Fruit fly (Drosophila melanogaster) whole organism, embryonic: ENCODE measurements around the gene CG6168.

ENCODE experiments used
- Asciz ChIP-seq: fragments of 200-800 bp; sonication (Bioruptor generic); optimal IDR thresholded peaks from 2 replicates; lab custom pipeline; 2017; ENCODE audit warnings: missing biosample characterization, mild to moderate bottlenecking, missing genetic modification characterization, missing genetic modification reagents
- CG10147 ChIP-seq: fragments of 200-800 bp; sonication (Bioruptor generic); optimal IDR thresholded peaks from 2 replicates; lab custom pipeline; 2019; ENCODE audit warnings: missing biosample characterization, mild to moderate bottlenecking, missing genetic modification characterization, moderate library complexity
- CG10209 ChIP-seq: fragments of 200-800 bp; sonication (Bioruptor generic); optimal IDR thresholded peaks from 3 replicates; lab custom pipeline; 2017; ENCODE audit warnings: missing biosample characterization, mild to moderate bottlenecking, missing genetic modification characterization, missing genetic modification reagents
- CG11696 ChIP-seq: fragments of 200-800 bp; sonication (Bioruptor generic); IDR thresholded peaks from 2 replicates; pipeline ENCODE4 v1.3.6; 2022; ENCODE audit warnings: missing biosample characterization, missing genetic modification characterization
- CG13123 ChIP-seq: fragments of 200-800 bp; sonication (Bioruptor generic); optimal IDR thresholded peaks from 2 replicates; lab custom pipeline; 2016; ENCODE audit warnings: missing biosample characterization, missing genetic modification characterization
- CG16779 ChIP-seq: fragments of 200-800 bp; sonication (Bioruptor generic); IDR thresholded peaks from 2 replicates; pipeline ENCODE4 v1.3.6; 2022; ENCODE audit warnings: missing biosample characterization, missing genetic modification characterization
- CG16863 ChIP-seq: fragments of 200-800 bp; sonication (Bioruptor generic); optimal IDR thresholded peaks from 3 replicates; lab custom pipeline; 2016; ENCODE audit warnings: missing biosample characterization, missing genetic modification characterization
- CG17186 ChIP-seq: fragments of 200-800 bp; sonication (Bioruptor generic); optimal IDR thresholded peaks from 3 replicates; lab custom pipeline; 2017; ENCODE audit warnings: missing biosample characterization, missing genetic modification reagents, missing genetic modification characterization
- CG17385 ChIP-seq: fragments of 200-800 bp; sonication (Bioruptor generic); optimal IDR thresholded peaks from 3 replicates; lab custom pipeline; 2018; ENCODE audit warnings: missing biosample characterization, mild to moderate bottlenecking, missing genetic modification characterization
- CG17612 ChIP-seq: fragments of 200-800 bp; sonication (Bioruptor generic); IDR thresholded peaks from 2 replicates; pipeline ENCODE4 v1.3.6; 2022; ENCODE audit warnings: missing biosample characterization, missing genetic modification characterization
- CG18599 ChIP-seq: fragments of 200-800 bp; sonication (Bioruptor generic); optimal IDR thresholded peaks from 3 replicates; lab custom pipeline; 2017; ENCODE audit warnings: missing biosample characterization, missing genetic modification characterization, mild to moderate bottlenecking, moderate library complexity, missing genetic modification reagents
- CG2129 ChIP-seq: fragments of 200-800 bp; sonication (Bioruptor generic); IDR thresholded peaks from 2 replicates; pipeline ENCODE4 v1.3.6; 2022; ENCODE audit warnings: missing biosample characterization, missing genetic modification characterization; ENCODE audit not compliant: partially characterized antibody
- CG2712 ChIP-seq: fragments of 200-800 bp; optimal IDR thresholded peaks from 3 replicates; lab custom pipeline; 2019; ENCODE audit warnings: missing biosample characterization, mild to moderate bottlenecking, missing genetic modification characterization, moderate library complexity
- CG34376 ChIP-seq: fragments of 200-800 bp; sonication (Bioruptor generic); optimal IDR thresholded peaks from 2 replicates; lab custom pipeline; 2018; ENCODE audit warnings: missing biosample characterization, mild to moderate bottlenecking, missing genetic modification characterization
- CG34422 ChIP-seq: fragments of 200-800 bp; sonication (Bioruptor generic); IDR thresholded peaks from 3 replicates; pipeline ENCODE4 v1.3.6; 2022; ENCODE audit warnings: missing biosample characterization, missing genetic modification characterization
- CG4328 ChIP-seq: fragments of 200-800 bp; sonication (Bioruptor generic); optimal IDR thresholded peaks from 3 replicates; lab custom pipeline; 2017; ENCODE audit warnings: missing biosample characterization, missing genetic modification reagents, missing genetic modification characterization
- CG4424 ChIP-seq: fragments of 200-800 bp; sonication (Bioruptor generic); optimal IDR thresholded peaks from 3 replicates; lab custom pipeline; 2016; ENCODE audit warnings: missing biosample characterization, missing genetic modification characterization
- CG6254 ChIP-seq: fragments of 200-800 bp; sonication (Bioruptor generic); optimal IDR thresholded peaks from 3 replicates; lab custom pipeline; 2017; ENCODE audit warnings: mild to moderate bottlenecking, missing biosample characterization, missing genetic modification reagents, missing genetic modification characterization
- CG7987 ChIP-seq: fragments of 200-800 bp; sonication (Bioruptor generic); optimal IDR thresholded peaks from 2 replicates; lab custom pipeline; 2018; ENCODE audit warnings: missing biosample characterization, mild to moderate bottlenecking, missing genetic modification characterization, moderate library complexity
- CG8290 ChIP-seq, 3 experiments: fragments of 200-800 bp; sonication (Bioruptor generic); optimal IDR thresholded peaks; 2 replicates each; lab custom pipeline; 2016 to 2019; ENCODE audit warnings: missing biosample characterization in 3 of 3, missing genetic modification characterization in 3 of 3, mild to moderate bottlenecking in 2 of 3, moderate library complexity in 1 of 3
- CG9932 ChIP-seq: fragments of 200-800 bp; sonication (Bioruptor generic); IDR thresholded peaks from 2 replicates; pipeline ENCODE4 v1.3.6; 2022; ENCODE audit warnings: missing biosample characterization, missing genetic modification characterization
- Deaf1 ChIP-seq: fragments of 200-800 bp; optimal IDR thresholded peaks from 3 replicates; lab custom pipeline; 2019; ENCODE audit warnings: missing biosample characterization, mild to moderate bottlenecking, missing genetic modification characterization, moderate library complexity
- Doc3 ChIP-seq: fragments of 200-800 bp; sonication (Bioruptor generic); IDR thresholded peaks from 3 replicates; pipeline ENCODE4 v1.3.6; 2022; ENCODE audit warnings: missing biosample characterization, missing genetic modification characterization; ENCODE audit not compliant: partially characterized antibody
- Jarid2 ChIP-seq: fragments of 200-800 bp; sonication (Bioruptor generic); optimal IDR thresholded peaks from 3 replicates; lab custom pipeline; 2017; ENCODE audit warnings: mild to moderate bottlenecking, missing biosample characterization, missing genetic modification reagents, missing genetic modification characterization
- Med ChIP-seq: fragments of 200-800 bp; sonication (Bioruptor generic); peaks from one replicate; lab custom pipeline; 2016; ENCODE audit warnings: missing biosample characterization, missing genetic modification characterization, mild to moderate bottlenecking, inconsistent platforms, moderate library complexity
- Rfx ChIP-seq: fragments of 200-800 bp; sonication (Bioruptor generic); IDR thresholded peaks from 2 replicates; pipeline ENCODE4 v1.3.6; 2022; ENCODE audit warnings: missing biosample characterization, missing genetic modification characterization
- Sox102F ChIP-seq: fragments of 200-800 bp; sonication (Bioruptor generic); optimal IDR thresholded peaks from 2 replicates; lab custom pipeline; 2018; ENCODE audit warnings: missing biosample characterization, mild to moderate bottlenecking, missing genetic modification characterization, moderate library complexity
- TFAM ChIP-seq: fragments of 200-800 bp; sonication (Bioruptor generic); optimal IDR thresholded peaks from 2 replicates; lab custom pipeline; 2017; ENCODE audit warnings: missing biosample characterization, missing genetic modification characterization, inconsistent platforms
- Usf ChIP-seq: fragments of 200-800 bp; sonication (Bioruptor generic); optimal IDR thresholded peaks from 2 replicates; lab custom pipeline; 2017; ENCODE audit warnings: missing genotype, missing biosample characterization, missing genetic modification characterization
- ap ChIP-seq: fragments of 200-800 bp; sonication (Bioruptor generic); IDR thresholded peaks from 2 replicates; pipeline ENCODE4 v1.3.6; 2022; ENCODE audit warnings: missing biosample characterization, missing genetic modification characterization
- bigmax ChIP-seq: fragments of 200-800 bp; sonication (Bioruptor generic); optimal IDR thresholded peaks from 2 replicates; lab custom pipeline; 2018; ENCODE audit warnings: missing biosample characterization, mild to moderate bottlenecking, missing genetic modification characterization
- bsh ChIP-seq, 2 experiments: fragments of 200-800 bp; sonication (Bioruptor generic); optimal IDR thresholded peaks; 2 replicates each; lab custom pipeline; 2017 to 2018; ENCODE audit warnings: mild to moderate bottlenecking in 2 of 2, missing biosample characterization in 2 of 2, missing genetic modification characterization in 2 of 2, moderate library complexity in 1 of 2
- cad ChIP-seq: fragments of >200 bp; optimal IDR thresholded peaks from 2 replicates; lab custom pipeline; 2017; ENCODE audit warnings: missing biosample characterization, missing genetic modification characterization
- fru ChIP-seq: fragments of >200 bp; optimal IDR thresholded peaks from 2 replicates; lab custom pipeline; 2017
- her ChIP-seq: fragments of 200-800 bp; sonication (Bioruptor generic); optimal IDR thresholded peaks from 2 replicates; lab custom pipeline; 2016; ENCODE audit warnings: missing biosample characterization, missing genetic modification characterization
- lola ChIP-seq, 3 experiments: fragments of >200 bp in 2 of 3; fragments of 200-800 bp in 1 of 3; sonication (Bioruptor generic) in 1 of 3; optimal IDR thresholded peaks; 2 replicates each; lab custom pipeline; 2017 to 2019; ENCODE audit warnings: missing biosample characterization in 3 of 3, missing genetic modification characterization in 3 of 3, mild to moderate bottlenecking in 1 of 3, moderate library complexity in 1 of 3
- luna ChIP-seq: fragments of 200-800 bp; sonication (Bioruptor generic); optimal IDR thresholded peaks from 2 replicates; lab custom pipeline; 2016; ENCODE audit warnings: missing biosample characterization, missing genetic modification characterization
- p53 ChIP-seq: fragments of 200-800 bp; sonication (Bioruptor generic); optimal IDR thresholded peaks from 2 replicates; lab custom pipeline; 2016; ENCODE audit warnings: missing biosample characterization, missing genetic modification characterization
- pan ChIP-seq, 4 experiments: fragments of >200 bp in 3 of 4; fragments of 200-800 bp in 1 of 4; sonication (Bioruptor generic) in 1 of 4; optimal IDR thresholded peaks in 3 of 4; IDR thresholded peaks in 1 of 4; 2 replicates each; pipeline versions ENCODE4 v1.3.6 to Lab custom; 2017 to 2022; ENCODE audit warnings: missing biosample characterization in 2 of 4, missing genetic modification characterization in 2 of 4, mixed read lengths in 1 of 4
- prd ChIP-seq, 3 experiments: fragments of >200 bp in 2 of 3; fragments of 200-800 bp in 1 of 3; sonication (Bioruptor generic) in 1 of 3; optimal IDR thresholded peaks in 2 of 3; IDR thresholded peaks in 1 of 3; 2 replicates in 2 of 3; 3 replicates in 1 of 3; pipeline versions ENCODE4 v1.3.6 to Lab custom; 2017 to 2022; ENCODE audit warnings: missing biosample characterization in 1 of 3, missing genetic modification characterization in 1 of 3
- slp2 ChIP-seq: fragments of 200-800 bp; sonication (Bioruptor generic); optimal IDR thresholded peaks from 2 replicates; lab custom pipeline; 2016; ENCODE audit warnings: missing biosample characterization, missing genetic modification characterization
- sug ChIP-seq: fragments of 200-800 bp; optimal IDR thresholded peaks from 2 replicates; lab custom pipeline; 2019; ENCODE audit warnings: missing biosample characterization, mild to moderate bottlenecking, missing genetic modification characterization, moderate library complexity
- toy ChIP-seq: fragments of 200-800 bp; sonication (Bioruptor generic); IDR thresholded peaks from 2 replicates; pipeline ENCODE4 v1.3.6; 2022; ENCODE audit warnings: missing biosample characterization, missing genetic modification characterization
- tx ChIP-seq: fragments of 200-800 bp; sonication (Bioruptor generic); optimal IDR thresholded peaks from 2 replicates; lab custom pipeline; 2016; ENCODE audit warnings: missing biosample characterization, missing genetic modification characterization
- unpg ChIP-seq: fragments of 200-800 bp; sonication (Bioruptor generic); optimal IDR thresholded peaks from 3 replicates; lab custom pipeline; 2018; ENCODE audit warnings: missing biosample characterization, mild to moderate bottlenecking, missing genetic modification characterization, moderate library complexity
- usp ChIP-seq: fragments of >200 bp; optimal IDR thresholded peaks from 2 replicates; lab custom pipeline; 2017; ENCODE audit warnings: missing biosample characterization, missing genetic modification characterization
- wek ChIP-seq: fragments of 200-800 bp; sonication (Bioruptor generic); optimal IDR thresholded peaks from 3 replicates; lab custom pipeline; 2018; ENCODE audit warnings: missing biosample characterization, mild to moderate bottlenecking, missing genetic modification characterization, moderate library complexity

Gene CG6168

dm6 chr3L:11296150-11296800 is 25.2 kb downstream of the CG6168 start (continued):
- TF ChIP-seq Doc3 (GFP tag; lab: Robert Waterston, UW) = no peak
- no peak for TF ChIP-seq usp (GFP tag; lab: Kevin White, UChicago)
- TF ChIP-seq bigmax (GFP tag; lab: Kevin White, UChicago) = no peak
- TF ChIP-seq CG16863 (GFP tag; lab: Kevin White, UChicago) = peak; percentile 83
- peak; percentile 66 for TF ChIP-seq tx (GFP tag; lab: Kevin White, UChicago)
- TF ChIP-seq p53 (GFP tag; lab: Kevin White, UChicago) = no peak
- TF ChIP-seq lola (GFP tag; optimal IDR thresholded peaks at IDR 0.05; lab: Kevin White, UChicago) = peak in 2 of 3 experiments; percentile 41 to 94
- peak; percentile 93 for TF ChIP-seq Sox102F
- peak; percentile 36 for TF ChIP-seq TFAM (GFP tag; lab: Kevin White, UChicago)
- peak; percentile 82 for TF ChIP-seq CG34422
- TF ChIP-seq bsh (GFP tag; optimal IDR thresholded peaks at IDR 0.05; lab: Kevin White, UChicago) = peak; percentile 88 to 90
- TF ChIP-seq CG17186 (GFP tag; lab: Kevin White, UChicago) = peak; percentile 29
- TF ChIP-seq CG18599 (GFP tag; lab: Kevin White, UChicago) = peak; percentile 87
- TF ChIP-seq CG34376 (GFP tag; lab: Kevin White, UChicago) = peak; percentile 54
- TF ChIP-seq sug = peak; percentile 81
- TF ChIP-seq fru = no peak
- TF ChIP-seq unpg = peak; percentile 86
- TF ChIP-seq pan (optimal IDR thresholded peaks at IDR 0.05; lab: Kevin White, UChicago) = no peak
- TF ChIP-seq pan (GFP tag; optimal IDR thresholded peaks at IDR 0.05 in 1 of 2, IDR thresholded peaks at IDR 0.05 in 1 of 2) = peak in 1 of 2 experiments; percentile 84
- TF ChIP-seq her (GFP tag; lab: Kevin White, UChicago) = peak; percentile 25
- peak; percentile 92 for TF ChIP-seq CG2712 (tag; lab: Kevin White, UChicago)
- no peak for TF ChIP-seq wek (GFP tag; lab: Kevin White, UChicago)
- peak; percentile 86 for TF ChIP-seq CG4328
- peak; percentile 91 for TF ChIP-seq CG17385 (GFP tag; lab: Kevin White, UChicago)
- peak; percentile 92 for TF ChIP-seq Asciz (GFP tag; lab: Kevin White, UChicago)
- TF ChIP-seq CG6254 (GFP tag; lab: Kevin White, UChicago) = peak; percentile 85
- TF ChIP-seq CG11696 (GFP tag; lab: Robert Waterston, UW) = peak; percentile 63
- no peak for TF ChIP-seq prd (optimal IDR thresholded peaks at IDR 0.05; lab: Kevin White, UChicago)
- peak; percentile 74 for TF ChIP-seq prd (GFP tag; IDR thresholded peaks at IDR 0.05; lab: Robert Waterston, UW)
- no peak for TF ChIP-seq CG16779 (GFP tag; lab: Robert Waterston, UW)
- TF ChIP-seq ap (GFP tag; lab: Robert Waterston, UW) = peak; percentile 55
- TF ChIP-seq cad (GFP tag; lab: Kevin White, UChicago) = no peak
- TF ChIP-seq luna (GFP tag; lab: Kevin White, UChicago) = no peak
- TF ChIP-seq slp2 = peak; percentile 78
- TF ChIP-seq CG4424 (GFP tag; lab: Kevin White, UChicago) = peak; percentile 93
- no peak for TF ChIP-seq CG7987 (GFP tag; lab: Kevin White, UChicago)
- TF ChIP-seq CG10209 (GFP tag; lab: Kevin White, UChicago) = peak; percentile 94
- TF ChIP-seq CG10147 (GFP tag; lab: Kevin White, UChicago) = peak; percentile 88
- no peak for TF ChIP-seq Deaf1 (tag; lab: Kevin White, UChicago)
- TF ChIP-seq Rfx (GFP tag; lab: Robert Waterston, UW) = peak; percentile 60
- TF ChIP-seq CG17612 = no peak
- TF ChIP-seq CG13123 = peak; percentile 45
- TF ChIP-seq CG9932 (GFP tag; lab: Robert Waterston, UW) = peak; percentile 71
- peak; percentile 71 for TF ChIP-seq Med (GFP tag; lab: Kevin White, UChicago)
- peak; percentile 89 for TF ChIP-seq Usf (GFP tag; lab: Kevin White, UChicago)
- peak; percentile 71 for TF ChIP-seq CG8290 (GFP tag; optimal IDR thresholded peaks at IDR 0.05; lab: Kevin White, UChicago)
- peak; percentile 38 to 58 for TF ChIP-seq CG8290 (tag; optimal IDR thresholded peaks at IDR 0.05; lab: Kevin White, UChicago)
- TF ChIP-seq CG2129 (GFP tag; lab: Robert Waterston, UW) = no peak
- TF ChIP-seq Jarid2 = peak; percentile 58
- TF ChIP-seq toy (GFP tag; lab: Robert Waterston, UW) = 0 out of 2 replicates have a peak, but pooled peaks have one; percentile 29
